Fruit fly (Drosophila melanogaster) whole organism, pupa: Measurements from ENCODE around the gene Cubn.

Experiments used
- CG10348 ChIP-seq: fragments of 200-800 bp; sonication (Bioruptor generic); IDR thresholded peaks from 2 replicates; pipeline ENCODE4 v1.3.6; 2022; ENCODE audit warnings: missing biosample characterization, missing genetic modification characterization
- CG12605 ChIP-seq: fragments of 200-800 bp; sonication (Bioruptor generic); IDR thresholded peaks from 2 replicates; pipeline ENCODE4 v1.3.6; 2022; ENCODE audit warnings: missing biosample characterization, missing genetic modification characterization
- CG13204 ChIP-seq: fragments of 200-800 bp; sonication (Bioruptor generic); optimal IDR thresholded peaks from 2 replicates; lab custom pipeline; 2018; ENCODE audit warnings: missing biosample characterization, mild to moderate bottlenecking, missing genetic modification characterization, moderate library complexity
- CG14655 ChIP-seq: fragments of 200-800 bp; sonication (Bioruptor generic); optimal IDR thresholded peaks from 3 replicates; lab custom pipeline; 2017; ENCODE audit warnings: mild to moderate bottlenecking, missing biosample characterization, missing genetic modification reagents, missing genetic modification characterization
- CG15710 ChIP-seq: fragments of 200-800 bp; sonication (Bioruptor generic); optimal IDR thresholded peaks from 2 replicates; lab custom pipeline; 2018; ENCODE audit warnings: missing biosample characterization, mild to moderate bottlenecking, missing genetic modification characterization, moderate library complexity
- CG17806 ChIP-seq: fragments of 200-800 bp; sonication (Bioruptor generic); optimal IDR thresholded peaks from 2 replicates; lab custom pipeline; 2018; ENCODE audit warnings: missing biosample characterization, mild to moderate bottlenecking, missing genetic modification characterization, moderate library complexity
- CG32121 ChIP-seq: fragments of 200-800 bp; sonication (Bioruptor generic); IDR thresholded peaks from 2 replicates; pipeline ENCODE4 v1.3.6; 2022; ENCODE audit warnings: missing biosample characterization, missing genetic modification characterization
- CG34367 ChIP-seq: fragments of 200-800 bp; sonication (Bioruptor generic); optimal IDR thresholded peaks from 2 replicates; lab custom pipeline; 2018; ENCODE audit warnings: missing biosample characterization, mild to moderate bottlenecking, missing genetic modification characterization
- CG4496 ChIP-seq: fragments of 200-800 bp; sonication (Bioruptor generic); IDR thresholded peaks from 3 replicates; pipeline ENCODE4 v1.3.6; 2022; ENCODE audit warnings: missing biosample characterization, missing genetic modification characterization
- CG8159 ChIP-seq: fragments of 200-800 bp; sonication (Bioruptor generic); optimal IDR thresholded peaks from 3 replicates; lab custom pipeline; 2018; ENCODE audit warnings: missing biosample characterization, mild to moderate bottlenecking, missing genetic modification characterization, moderate library complexity
- CG8301 ChIP-seq: fragments of 200-800 bp; sonication (Bioruptor generic); optimal IDR thresholded peaks from 2 replicates; lab custom pipeline; 2018; ENCODE audit warnings: missing biosample characterization, mild to moderate bottlenecking, missing genetic modification characterization
- CG9948 ChIP-seq: fragments of 200-800 bp; sonication (Bioruptor generic); optimal IDR thresholded peaks from 2 replicates; lab custom pipeline; 2018; ENCODE audit warnings: missing biosample characterization, mild to moderate bottlenecking, missing genetic modification characterization, moderate library complexity
- D1 ChIP-seq: fragments of 200-800 bp; sonication (Bioruptor generic); optimal IDR thresholded peaks from 2 replicates; lab custom pipeline; 2018; ENCODE audit warnings: missing biosample characterization, mild to moderate bottlenecking, missing genetic modification characterization, moderate library complexity
- EcR ChIP-seq: fragments of 200-800 bp; sonication (Bioruptor generic); optimal IDR thresholded peaks from 3 replicates; lab custom pipeline; 2019; ENCODE audit warnings: missing biosample characterization, missing genetic modification characterization, mild to moderate bottlenecking, moderate library complexity, missing genetic modification reagents
- Ets98B ChIP-seq: fragments of 200-800 bp; sonication (Bioruptor generic); IDR thresholded peaks from 2 replicates; pipeline ENCODE4 v1.3.6; 2022; ENCODE audit warnings: missing biosample characterization, missing genetic modification characterization
- Pif1A ChIP-seq: fragments of 200-800 bp; sonication (Bioruptor generic); optimal IDR thresholded peaks from 3 replicates; lab custom pipeline; 2016; ENCODE audit warnings: missing biosample characterization, missing genetic modification characterization
- Pif1B ChIP-seq: fragments of 200-800 bp; sonication (Bioruptor generic); optimal IDR thresholded peaks from 3 replicates; lab custom pipeline; 2016; ENCODE audit warnings: missing biosample characterization, missing genetic modification characterization
- Snoo ChIP-seq: fragments of 200-800 bp; sonication (Bioruptor generic); optimal IDR thresholded peaks from 3 replicates; lab custom pipeline; 2017; ENCODE audit warnings: missing biosample characterization, mild to moderate bottlenecking, missing genetic modification characterization, inconsistent platforms
- fd96Ca ChIP-seq: fragments of 200-800 bp; sonication (Bioruptor generic); IDR thresholded peaks from 3 replicates; pipeline ENCODE4 v1.3.6; 2022; ENCODE audit warnings: missing biosample characterization, missing genetic modification characterization
- gl ChIP-seq: fragments of 200-800 bp; sonication (Bioruptor generic); optimal IDR thresholded peaks from 2 replicates; lab custom pipeline; 2018; ENCODE audit warnings: missing biosample characterization, mild to moderate bottlenecking, missing genetic modification characterization
- rn ChIP-seq: fragments of 200-800 bp; sonication (Bioruptor generic); IDR thresholded peaks from 2 replicates; pipeline ENCODE4 v1.3.6; 2022; ENCODE audit warnings: missing biosample characterization, missing genetic modification characterization

Cubn gene

dm6 chrX:9590592-9590991 is 19.5 kb upstream of the Cubn start:
- no peak for TF ChIP-seq CG15710
- TF ChIP-seq Snoo = no peak
- no peak for TF ChIP-seq CG32121 (GFP tag; lab: Robert Waterston, UW)
- TF ChIP-seq CG8159 (tag; lab: Kevin White, UChicago) = no peak
- TF ChIP-seq Ets98B (GFP tag; lab: Robert Waterston, UW) = no peak
- TF ChIP-seq CG10348 (GFP tag; lab: Robert Waterston, UW) = no peak

dm6 chrX:9589928-9590327 is 18.8 kb upstream of the Cubn start:
- TF ChIP-seq CG15710 (peak; percentile 32), CG13204 (GFP tag; lab: Kevin White, UChicago) (no peak), CG8159 (tag; lab: Kevin White, UChicago) (peak; percentile 37), gl (no peak), CG8301 (tag; lab: Kevin White, UChicago) (peak; percentile 42), CG9948 (tag; lab: Kevin White, UChicago) (peak; percentile 15), CG10348 (GFP tag; lab: Robert Waterston, UW) (no peak), CG4496 (GFP tag; lab: Robert Waterston, UW) (no peak; the same call in 2 of the 3 replicates), rn (no peak), CG32121 (GFP tag; lab: Robert Waterston, UW) (peak; percentile 42; the same call in 1 of the 2 replicates), D1 (tag; lab: Kevin White, UChicago) (no peak), CG12605 (GFP tag; lab: Robert Waterston, UW) (no peak), CG34367 (tag; lab: Kevin White, UChicago) (no peak), Pif1A (GFP tag; lab: Kevin White, UChicago) (peak; percentile 53), fd96Ca (no peak), Pif1B (GFP tag; lab: Kevin White, UChicago) (peak; percentile 31), CG17806 (tag; lab: Kevin White, UChicago) (no peak), EcR (no peak), Ets98B (GFP tag; lab: Robert Waterston, UW) (peak; percentile 49; the same call in 1 of the 2 replicates), CG14655 (GFP tag; lab: Kevin White, UChicago) (peak; percentile 35), Snoo (peak; percentile 37)

DNA sequence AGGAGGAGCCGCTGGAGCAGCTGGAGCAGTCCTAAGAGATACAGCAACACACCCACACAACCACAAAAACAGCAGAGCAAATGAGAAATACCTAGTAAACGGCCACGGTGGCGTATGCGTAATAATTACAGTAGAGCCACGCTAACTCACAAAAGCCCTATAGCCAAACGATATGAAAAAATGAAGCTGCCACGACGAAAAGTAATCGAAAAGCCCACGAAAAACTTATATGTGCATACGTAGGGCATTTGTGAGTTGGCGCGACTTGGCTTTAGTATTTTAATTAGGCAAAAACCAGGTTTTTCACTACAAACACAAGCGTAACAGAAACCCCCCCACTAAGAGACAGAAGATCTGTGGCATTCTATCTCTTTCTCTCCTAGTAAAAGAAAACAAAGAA is 16.8 kb upstream of the Cubn start:
- TF ChIP-seq Ets98B (GFP tag; lab: Robert Waterston, UW) (no peak), CG8301 (tag; lab: Kevin White, UChicago) (no peak), CG13204 (GFP tag; lab: Kevin White, UChicago) (no peak), CG14655 (GFP tag; lab: Kevin White, UChicago) (no peak), CG8159 (tag; lab: Kevin White, UChicago) (no peak), Pif1B (GFP tag; lab: Kevin White, UChicago) (no peak), gl (no peak), fd96Ca (no peak), CG12605 (GFP tag; lab: Robert Waterston, UW) (no peak)

- no peak for TF ChIP-seq gl
- TF ChIP-seq CG34367 (tag; lab: Kevin White, UChicago) = no peak
- no peak for TF ChIP-seq CG9948 (tag; lab: Kevin White, UChicago)
- no peak for TF ChIP-seq Pif1A (GFP tag; lab: Kevin White, UChicago)
- no peak for TF ChIP-seq rn
- no peak for TF ChIP-seq CG13204 (GFP tag; lab: Kevin White, UChicago)
- no peak for TF ChIP-seq D1 (tag; lab: Kevin White, UChicago)
- no peak for TF ChIP-seq CG4496 (GFP tag; lab: Robert Waterston, UW)
- TF ChIP-seq Ets98B (GFP tag; lab: Robert Waterston, UW) = no peak
- no peak for TF ChIP-seq CG10348 (GFP tag; lab: Robert Waterston, UW)
- TF ChIP-seq EcR = no peak
- TF ChIP-seq CG12605 (GFP tag; lab: Robert Waterston, UW) = no peak
These were observed 15.5 kb upstream of the Cubn start for dm6 chrX:9586627-9587026.

DNA sequence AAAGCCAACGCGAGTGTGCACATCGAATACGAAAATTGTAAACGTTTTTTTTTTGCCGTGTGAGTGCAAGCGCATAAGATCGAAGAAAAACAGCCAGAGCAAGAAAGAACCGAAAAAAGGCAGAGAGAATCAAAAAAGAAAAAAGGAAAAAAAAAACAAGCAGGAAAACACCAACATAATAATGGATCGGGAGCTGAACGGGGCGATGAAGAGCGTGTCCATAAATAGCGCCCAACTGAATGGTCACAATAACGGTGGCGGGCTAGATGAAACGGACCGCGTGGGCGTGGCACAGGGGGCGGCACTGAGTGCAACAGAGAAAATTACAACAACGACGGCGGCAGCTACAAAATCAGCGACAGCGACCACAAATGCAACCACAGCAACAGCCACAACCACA is 14.9 kb upstream of the Cubn start:
- no peak for TF ChIP-seq rn
- TF ChIP-seq CG8301 (tag; lab: Kevin White, UChicago) = peak; percentile 36
- peak; percentile 80 for TF ChIP-seq fd96Ca
- no peak for TF ChIP-seq Pif1A (GFP tag; lab: Kevin White, UChicago)
- no peak for TF ChIP-seq CG8159 (tag; lab: Kevin White, UChicago)
- peak; percentile 78 for TF ChIP-seq CG4496 (GFP tag; lab: Robert Waterston, UW)
- TF ChIP-seq CG17806 (tag; lab: Kevin White, UChicago) = no peak
- TF ChIP-seq Ets98B (GFP tag; lab: Robert Waterston, UW) = peak; percentile 89
- no peak for TF ChIP-seq CG15710
- TF ChIP-seq gl = no peak
- peak; percentile 75 for TF ChIP-seq CG12605 (GFP tag; lab: Robert Waterston, UW)
- no peak for TF ChIP-seq CG10348 (GFP tag; lab: Robert Waterston, UW)
- TF ChIP-seq CG9948 (tag; lab: Kevin White, UChicago) = no peak
- no peak for TF ChIP-seq Snoo
- peak; percentile 92 for TF ChIP-seq CG32121 (GFP tag; lab: Robert Waterston, UW)
- TF ChIP-seq CG14655 (GFP tag; lab: Kevin White, UChicago) = peak; percentile 32
- TF ChIP-seq EcR = no peak
- peak; percentile 12 for TF ChIP-seq Pif1B (GFP tag; lab: Kevin White, UChicago)
- TF ChIP-seq D1 (tag; lab: Kevin White, UChicago) = no peak
- TF ChIP-seq CG13204 (GFP tag; lab: Kevin White, UChicago) = no peak
- TF ChIP-seq CG34367 (tag; lab: Kevin White, UChicago) = no peak
- TF ChIP-seq, all 21 proteins: peak for 8

- TF ChIP-seq CG15710 (peak; percentile 99), rn (peak; percentile 72), fd96Ca (peak; percentile 86), CG8301 (tag; lab: Kevin White, UChicago) (peak; percentile 98), CG34367 (tag; lab: Kevin White, UChicago) (peak; percentile 98), CG9948 (tag; lab: Kevin White, UChicago) (peak; percentile 98), Ets98B (GFP tag; lab: Robert Waterston, UW) (peak; percentile 81), CG4496 (GFP tag; lab: Robert Waterston, UW) (peak; percentile 90), CG14655 (GFP tag; lab: Kevin White, UChicago) (peak; percentile 98), CG10348 (GFP tag; lab: Robert Waterston, UW) (peak; percentile 77), CG17806 (tag; lab: Kevin White, UChicago) (peak; percentile 96), CG8159 (tag; lab: Kevin White, UChicago) (peak; percentile 98), CG12605 (GFP tag; lab: Robert Waterston, UW) (peak; percentile 78), EcR (peak; percentile 95), D1 (tag; lab: Kevin White, UChicago) (peak; percentile 99), CG13204 (GFP tag; lab: Kevin White, UChicago) (peak; percentile 93), Pif1A (GFP tag; lab: Kevin White, UChicago) (peak; percentile 96), gl (peak; percentile 93), Pif1B (GFP tag; lab: Kevin White, UChicago) (peak; percentile 85), Snoo (peak; percentile 98), CG32121 (GFP tag; lab: Robert Waterston, UW) (peak; percentile 89)
- TF ChIP-seq, all 21 proteins: peak for 21
These were observed 14.4 kb upstream of the Cubn start, which contains the start of gene Hex-A for dm6 chrX:9585359-9586002. Gene Hex-A, plus strand, starts transcription at chrX:9585675.
